Worm (Caenorhabditis elegans) whole organism, young adult: ENCODE data around the gene W08A12.2.

Source experiments
- B0035.1 ChIP-seq: sonication (generic microtip); optimal IDR thresholded peaks from 2 replicates; lab custom pipeline; 2016; ENCODE audit warnings: missing genetic modification characterization, mild to moderate bottlenecking, missing compliant biosample characterization, missing genotype, missing genetic modification reagents
- B0336.3 ChIP-seq: fragments of 200-800 bp; sonication (Bioruptor generic); IDR thresholded peaks from 2 replicates; pipeline ENCODE4 v1.3.6; 2022; ENCODE audit warnings: missing genetic modification characterization, missing compliant biosample characterization
- D2030.7 ChIP-seq: fragments of 200-800 bp; sonication (Bioruptor generic); IDR thresholded peaks from 2 replicates; pipeline ENCODE4 v1.3.6; 2022; ENCODE audit warnings: missing genetic modification reagents, missing genetic modification characterization, missing compliant biosample characterization
- F22D6.2 ChIP-seq: sonication (generic microtip); optimal IDR thresholded peaks from 2 replicates; lab custom pipeline; 2016; ENCODE audit warnings: mild to moderate bottlenecking, missing genetic modification characterization, missing compliant biosample characterization
- F52B5.7 ChIP-seq: sonication (generic microtip); optimal IDR thresholded peaks from 2 replicates; lab custom pipeline; 2016; ENCODE audit warnings: mild to moderate bottlenecking, missing genetic modification characterization, missing compliant biosample characterization
- F55B11.4 ChIP-seq: sonication (generic microtip); optimal IDR thresholded peaks from 2 replicates; lab custom pipeline; 2016; ENCODE audit warnings: missing compliant biosample characterization, missing genetic modification characterization, borderline replicate concordance; ENCODE audit not compliant: insufficient read depth
- K12H6.12 ChIP-seq: fragments of 200-800 bp; sonication (Bioruptor generic); optimal IDR thresholded peaks from 2 replicates; lab custom pipeline; 2018; ENCODE audit warnings: mild to moderate bottlenecking, missing genetic modification characterization, missing compliant biosample characterization
- Y95B8A.8 ChIP-seq: fragments of 200-800 bp; sonication (Bioruptor generic); IDR thresholded peaks from 2 replicates; pipeline ENCODE4 v1.3.6; 2022; ENCODE audit warnings: missing genetic modification reagents, missing genetic modification characterization, missing compliant biosample characterization
- athp-1 ChIP-seq: sonication (generic microtip); optimal IDR thresholded peaks from 2 replicates; lab custom pipeline; 2017; ENCODE audit warnings: mild to moderate bottlenecking, missing genetic modification characterization, missing compliant biosample characterization
- bed-2 ChIP-seq: fragments of 200-800 bp; sonication (Bioruptor generic); IDR thresholded peaks from 2 replicates; pipeline ENCODE4 v1.3.6; 2022; ENCODE audit warnings: missing genetic modification reagents, missing genetic modification characterization, missing compliant biosample characterization
- ceh-100 ChIP-seq: fragments of 200-800 bp; sonication (Bioruptor generic); IDR thresholded peaks from 2 replicates; pipeline ENCODE4 v1.3.6; 2022; ENCODE audit warnings: missing genetic modification reagents, missing genetic modification characterization, missing compliant biosample characterization
- ceh-27 ChIP-seq: fragments of 200-800 bp; sonication (Bioruptor generic); optimal IDR thresholded peaks from 2 replicates; lab custom pipeline; 2018; ENCODE audit warnings: mild to moderate bottlenecking, missing genetic modification characterization, moderate library complexity, missing compliant biosample characterization
- ceh-40 ChIP-seq: fragments of 200-800 bp; sonication (Bioruptor generic); IDR thresholded peaks from 2 replicates; pipeline ENCODE4 v1.3.6; 2022; ENCODE audit warnings: missing genetic modification characterization, missing compliant biosample characterization
- chd-7 ChIP-seq: sonication (generic microtip); optimal IDR thresholded peaks from 2 replicates; lab custom pipeline; 2016; ENCODE audit warnings: mild to moderate bottlenecking, missing genetic modification characterization, moderate library complexity, missing compliant biosample characterization
- die-1 ChIP-seq: sonication (generic microtip); optimal IDR thresholded peaks from 2 replicates; lab custom pipeline; 2016; ENCODE audit warnings: missing genotype, mild to moderate bottlenecking, missing genetic modification characterization, missing compliant biosample characterization
- dpff-1 ChIP-seq: sonication (generic microtip); optimal IDR thresholded peaks from 2 replicates; lab custom pipeline; 2017; ENCODE audit warnings: mild to moderate bottlenecking, missing genetic modification characterization, missing compliant biosample characterization
- efl-1 ChIP-seq: fragments of 150-350 bp; optimal IDR thresholded peaks from 2 replicates; lab custom pipeline; 2014; ENCODE audit warnings: missing biosample characterization, missing genetic modification reagents, missing genetic modification characterization
- him-1 ChIP-seq: sonication (generic microtip); optimal IDR thresholded peaks from 2 replicates; lab custom pipeline; 2016; ENCODE audit warnings: missing genotype, missing genetic modification reagents, missing genetic modification characterization, missing compliant biosample characterization
- hlh-12 ChIP-seq: sonication (generic microtip); optimal IDR thresholded peaks from 2 replicates; lab custom pipeline; 2016; ENCODE audit warnings: missing genetic modification characterization, missing compliant biosample characterization
- hlh-26 ChIP-seq: fragments of 200-800 bp; sonication (Bioruptor generic); conservative IDR thresholded peaks from 2 replicates; pipeline ENCODE4 v1.3.6; 2022; ENCODE audit warnings: missing genetic modification reagents, missing genetic modification characterization, missing compliant biosample characterization
- hmg-20 ChIP-seq: fragments of 200-800 bp; sonication (Bioruptor generic); IDR thresholded peaks from 2 replicates; pipeline ENCODE4 v1.3.6; 2022; ENCODE audit warnings: missing genetic modification reagents, missing genetic modification characterization, missing compliant biosample characterization
- lag-1 ChIP-seq: fragments of 200-800 bp; sonication (Bioruptor generic); IDR thresholded peaks from 2 replicates; pipeline ENCODE4 v1.3.6; 2022; ENCODE audit warnings: missing genetic modification reagents, missing genetic modification characterization, missing compliant biosample characterization
- let-607 ChIP-seq, 2 experiments: fragments of 200-800 bp in 1 of 2; sonication (Bioruptor generic) in 1 of 2; sonication (generic microtip) in 1 of 2; optimal IDR thresholded peaks; 2 replicates each; lab custom pipeline; 2016 to 2018; ENCODE audit warnings: mild to moderate bottlenecking in 2 of 2, missing compliant biosample characterization in 2 of 2, missing genetic modification characterization in 2 of 2, moderate library complexity in 2 of 2, missing genotype in 1 of 2
- lin-26 ChIP-seq: fragments of 200-800 bp; sonication (Bioruptor generic); IDR thresholded peaks from 2 replicates; pipeline ENCODE4 v1.3.6; 2022; ENCODE audit warnings: missing genetic modification reagents, missing genetic modification characterization, missing compliant biosample characterization
- madf-8 ChIP-seq: fragments of 200-800 bp; sonication (Bioruptor generic); conservative IDR thresholded peaks from 2 replicates; pipeline ENCODE4 v1.3.6; 2022; ENCODE audit warnings: missing genetic modification reagents, missing genetic modification characterization, missing compliant biosample characterization
- nfyb-1 ChIP-seq: fragments of 200-800 bp; sonication (Bioruptor generic); IDR thresholded peaks from 2 replicates; pipeline ENCODE4 v1.3.6; 2022; ENCODE audit warnings: missing genetic modification reagents, missing genetic modification characterization, missing compliant biosample characterization
- nhr-120 ChIP-seq: fragments of 200-800 bp; sonication (Bioruptor generic); IDR thresholded peaks from 2 replicates; pipeline ENCODE4 v1.3.6; 2022; ENCODE audit warnings: missing genetic modification characterization, missing compliant biosample characterization
- nhr-80 ChIP-seq: sonication (generic microtip); optimal IDR thresholded peaks from 2 replicates; lab custom pipeline; 2016; ENCODE audit warnings: missing genetic modification characterization, missing compliant biosample characterization
- rcor-1 ChIP-seq: fragments of 200-800 bp; sonication (Bioruptor generic); IDR thresholded peaks from 2 replicates; pipeline ENCODE4 v1.3.6; 2022; ENCODE audit warnings: missing genetic modification reagents, missing genetic modification characterization, missing compliant biosample characterization
- rec-8 ChIP-seq, 2 experiments: sonication (generic microtip); optimal IDR thresholded peaks; 2 replicates each; lab custom pipeline; 2016; ENCODE audit warnings: mild to moderate bottlenecking in 2 of 2, missing genetic modification characterization in 2 of 2, missing genetic modification reagents in 2 of 2, missing genotype in 2 of 2, missing biosample characterization in 1 of 2, missing compliant biosample characterization in 1 of 2, moderate library complexity in 1 of 2
- snpc-1.3 ChIP-seq: sonication (generic microtip); optimal IDR thresholded peaks from 2 replicates; lab custom pipeline; 2017; ENCODE audit warnings: missing genetic modification characterization, mild to moderate bottlenecking, missing compliant biosample characterization, antibody characterized with exemption, moderate library complexity, missing genotype, missing genetic modification reagents; ENCODE audit not compliant: insufficient read depth
- snpc-3.4 ChIP-seq: sonication (generic microtip); optimal IDR thresholded peaks from 2 replicates; lab custom pipeline; 2017; ENCODE audit warnings: missing genetic modification characterization, mild to moderate bottlenecking, missing compliant biosample characterization, antibody characterized with exemption, moderate library complexity, missing genotype, missing genetic modification reagents
- somi-1 ChIP-seq: fragments of 200-800 bp; sonication (Bioruptor generic); optimal IDR thresholded peaks from 2 replicates; lab custom pipeline; 2018; ENCODE audit warnings: mild to moderate bottlenecking, missing genetic modification characterization, missing compliant biosample characterization
- sptf-2 ChIP-seq: fragments of 200-800 bp; sonication (Bioruptor generic); optimal IDR thresholded peaks from 2 replicates; lab custom pipeline; 2018; ENCODE audit warnings: mild to moderate bottlenecking, missing genetic modification characterization, missing compliant biosample characterization
- ztf-25 ChIP-seq: fragments of 200-800 bp; sonication (Bioruptor generic); IDR thresholded peaks from 2 replicates; pipeline ENCODE4 v1.3.6; 2022; ENCODE audit warnings: missing genetic modification reagents, missing genetic modification characterization, missing compliant biosample characterization
- ztf-28 ChIP-seq: fragments of 200-800 bp; sonication (Bioruptor generic); IDR thresholded peaks from 2 replicates; pipeline ENCODE4 v1.3.6; 2022; ENCODE audit warnings: missing genetic modification reagents, missing genetic modification characterization, missing compliant biosample characterization

Gene W08A12.2

ce11 chrV:3677212-3677611 lies 8.5 kb downstream of the W08A12.2 start (continued):
- TF ChIP-seq die-1 (tag; lab: Kevin White, UChicago) (no peak), nfyb-1 (GFP tag; lab: Robert Waterston, UW) (no peak)

ce11 chrV:3673080-3673479 lies 12.6 kb downstream of the W08A12.2 start, which contains the start of gene pals-33:
TSS of gene pals-33 (plus strand) at chrV:3673380.
- TF ChIP-seq hlh-26 (no peak), D2030.7 (no peak), chd-7 (no peak), let-607 (tag; optimal IDR thresholded peaks at IDR 0.05; lab: Kevin White, UChicago) (no peak), him-1 (tag; lab: Kevin White, UChicago) (no peak), somi-1 (GFP tag; lab: Kevin White, UChicago) (no peak), madf-8 (GFP tag; lab: Robert Waterston, UW) (no peak), ztf-28 (GFP tag; lab: Robert Waterston, UW) (no peak), F22D6.2 (tag; lab: Kevin White, UChicago) (no peak), ztf-25 (GFP tag; lab: Robert Waterston, UW) (no peak), ceh-27 (GFP tag; lab: Kevin White, UChicago) (no peak), ceh-40 (GFP tag; lab: Robert Waterston, UW) (no peak), rcor-1 (GFP tag; lab: Robert Waterston, UW) (no peak), Y95B8A.8 (GFP tag; lab: Robert Waterston, UW) (no peak), bed-2 (GFP tag; lab: Robert Waterston, UW) (no peak), sptf-2 (GFP tag; lab: Kevin White, UChicago) (no peak), lin-26 (GFP tag; lab: Robert Waterston, UW) (no peak), K12H6.12 (tag; lab: Kevin White, UChicago) (no peak)

ce11 chrV:3670499-3670898 lies 15.2 kb downstream of the W08A12.2 start, which contains the start of gene Y39H10B.3:
TSS of gene Y39H10B.3 (plus strand) at chrV:3670799.
- TF ChIP-seq hlh-12 (tag; lab: Kevin White, UChicago) = no peak

ce11 chrV:3668464-3668863 lies 17.2 kb downstream of the W08A12.2 start, which contains the start of gene Y39H10B.2:
TSS of gene Y39H10B.2 (plus strand) at chrV:3668764.
- TF ChIP-seq athp-1 (tag; lab: Kevin White, UChicago) (no peak), nhr-80 (peak; percentile 58)

ce11 chrV:3666887-3667286 lies 18.8 kb downstream of the W08A12.2 start, which contains the start of gene str-113:
TSS of gene str-113 (minus strand) at chrV:3666987.
- TF ChIP-seq lag-1 (GFP tag; lab: Robert Waterston, UW) (no peak), ceh-100 (GFP tag; lab: Robert Waterston, UW) (no peak), nhr-80 (no peak), F52B5.7 (no peak), die-1 (tag; lab: Kevin White, UChicago) (no peak), efl-1 (no peak), rec-8 (tag; optimal IDR thresholded peaks at IDR 0.05; lab: Kevin White, UChicago) (no peak), him-1 (tag; lab: Kevin White, UChicago) (no peak), hlh-26 (no peak), snpc-3.4 (tag; lab: Kevin White, UChicago) (no peak), nhr-120 (GFP tag; lab: Robert Waterston, UW) (no peak), snpc-1.3 (tag; lab: Kevin White, UChicago) (no peak), F55B11.4 (tag; lab: Kevin White, UChicago) (no peak), hmg-20 (no peak), B0035.1 (tag; lab: Kevin White, UChicago) (no peak), dpff-1 (tag; lab: Kevin White, UChicago) (no peak), let-607 (tag; optimal IDR thresholded peaks at IDR 0.05; lab: Kevin White, UChicago) (no peak), B0336.3 (GFP tag; lab: Robert Waterston, UW) (no peak), rcor-1 (GFP tag; lab: Robert Waterston, UW) (no peak)
- TF ChIP-seq, all 124 proteins: peak for 0
